Worm (Caenorhabditis elegans) whole organism, L4/young adult: ENCODE data around the gene C56A3.8.

Experiments
- W03F9.2 ChIP-seq: fragments of 150-350 bp; optimal IDR thresholded peaks from 2 replicates; lab custom pipeline; 2014; ENCODE audit warnings: missing biosample characterization, missing genetic modification characterization
- dao-5 ChIP-seq: sonication (generic microtip); optimal IDR thresholded peaks from 2 replicates; lab custom pipeline; 2016; ENCODE audit warnings: missing genotype, missing genetic modification characterization, moderate library complexity, missing compliant biosample characterization
- him-1 ChIP-seq: sonication (generic microtip); optimal IDR thresholded peaks from 2 replicates; lab custom pipeline; 2016; ENCODE audit warnings: missing genotype, missing genetic modification reagents, missing genetic modification characterization, missing compliant biosample characterization

Gene C56A3.8

ce11 chrV:13559978-13560377 lies at the start of gene C56A3.8:
Gene C56A3.8, plus strand, starts transcription at chrV:13560278.
- TF ChIP-seq dao-5 (tag; lab: Kevin White, UChicago) (no peak), him-1 (no peak), W03F9.2 (tag; lab: Kevin White, UChicago) (no peak)

ce11 chrV:13511618-13512017 lies 48.5 kb upstream of the C56A3.8 start, which contains the start of gene avr-15:
Gene avr-15, minus strand, starts transcription at chrV:13511718.
- TF ChIP-seq dao-5 (tag; lab: Kevin White, UChicago) (no peak), him-1 (no peak), W03F9.2 (tag; lab: Kevin White, UChicago) (no peak)

ce11 chrV:13512515-13512914 lies 47.6 kb upstream of the C56A3.8 start:
- TF ChIP-seq W03F9.2 (tag; lab: Kevin White, UChicago): no peak
- TF ChIP-seq dao-5 (tag; lab: Kevin White, UChicago): no peak
- no peak for TF ChIP-seq him-1

- TF ChIP-seq him-1 (no peak), dao-5 (tag; lab: Kevin White, UChicago) (no peak), W03F9.2 (tag; lab: Kevin White, UChicago) (no peak)
Measured at ce11 chrV:13515115-13515514, 45.0 kb upstream of the C56A3.8 start, which contains the start of gene semi-1. Gene semi-1, minus strand, starts transcription at chrV:13515215.

ce11 chrV:13523194-13523593 lies 36.9 kb upstream of the C56A3.8 start, which contains the start of gene R11G10.3:
Gene R11G10.3, plus strand, starts transcription at chrV:13523494.
- TF ChIP-seq dao-5 (tag; lab: Kevin White, UChicago) (no peak), him-1 (no peak), W03F9.2 (tag; lab: Kevin White, UChicago) (no peak)

ce11 chrV:13529165-13529564 lies 30.9 kb upstream of the C56A3.8 start:
- TF ChIP-seq W03F9.2 (tag; lab: Kevin White, UChicago) (no peak), dao-5 (tag; lab: Kevin White, UChicago) (no peak), him-1 (no peak)

ce11 chrV:13530698-13531097 lies 29.4 kb upstream of the C56A3.8 start, which contains the start of gene ttr-44:
Gene ttr-44, minus strand, starts transcription at chrV:13530744.
- TF ChIP-seq dao-5 (tag; lab: Kevin White, UChicago) (no peak), him-1 (no peak), W03F9.2 (tag; lab: Kevin White, UChicago) (no peak)

- TF ChIP-seq dao-5 (tag; lab: Kevin White, UChicago): no peak
- TF ChIP-seq him-1: no peak
- no peak for TF ChIP-seq W03F9.2 (tag; lab: Kevin White, UChicago)
Measured at ce11 chrV:13532469-13532868, 27.6 kb upstream of the C56A3.8 start.

- TF ChIP-seq dao-5 (tag; lab: Kevin White, UChicago) (no peak), W03F9.2 (tag; lab: Kevin White, UChicago) (no peak), him-1 (no peak)
Measured at ce11 chrV:13536058-13536579, 24.0 kb upstream of the C56A3.8 start, which contains the start of gene frpr-5. Gene frpr-5, minus strand, starts transcription at chrV:13536108.

- TF ChIP-seq him-1 (no peak), W03F9.2 (tag; lab: Kevin White, UChicago) (peak; percentile 54)
Measured at ce11 chrV:13551601-13552000, 8.5 kb upstream of the C56A3.8 start, which contains the start of the genes C56A3.4 and C56A3.5. Gene C56A3.4, minus strand, starts transcription at chrV:13551754. Gene C56A3.5, plus strand, starts transcription at chrV:13551967.

- TF ChIP-seq W03F9.2 (tag; lab: Kevin White, UChicago) (no peak), him-1 (no peak), dao-5 (tag; lab: Kevin White, UChicago) (no peak)
Measured at ce11 chrV:13556297-13556696, 3.8 kb upstream of the C56A3.8 start, which contains the start of gene C56A3.6. Gene C56A3.6, minus strand, starts transcription at chrV:13556397.

ce11 chrV:13556746-13557145 lies 3.3 kb upstream of the C56A3.8 start, which contains the start of gene cav-2:
Gene cav-2, plus strand, starts transcription at chrV:13557104.
- no peak for TF ChIP-seq dao-5 (tag; lab: Kevin White, UChicago)
- TF ChIP-seq W03F9.2 (tag; lab: Kevin White, UChicago): peak; percentile 84
- TF ChIP-seq him-1: peak; percentile 64

- no peak for TF ChIP-seq W03F9.2 (tag; lab: Kevin White, UChicago)
- no peak for TF ChIP-seq him-1
- no peak for TF ChIP-seq dao-5 (tag; lab: Kevin White, UChicago)
Measured at ce11 chrV:13562748-13563147, 2.7 kb downstream of the C56A3.8 start.

ce11 chrV:13563841-13564240 lies 3.8 kb downstream of the C56A3.8 start, which contains the start of gene grl-17:
Gene grl-17, minus strand, starts transcription at chrV:13563941.
- TF ChIP-seq him-1 (no peak), W03F9.2 (tag; lab: Kevin White, UChicago) (no peak), dao-5 (tag; lab: Kevin White, UChicago) (no peak)

ce11 chrV:13565197-13565596 lies 5.1 kb downstream of the C56A3.8 start:
- peak; percentile 85 for TF ChIP-seq W03F9.2 (tag; lab: Kevin White, UChicago)
- TF ChIP-seq dao-5 (tag; lab: Kevin White, UChicago): no peak
- TF ChIP-seq him-1: no peak
